Worm (Caenorhabditis elegans): Measurements from ENCODE around the gene gpd-3.

Gene gpd-3

DNA sequence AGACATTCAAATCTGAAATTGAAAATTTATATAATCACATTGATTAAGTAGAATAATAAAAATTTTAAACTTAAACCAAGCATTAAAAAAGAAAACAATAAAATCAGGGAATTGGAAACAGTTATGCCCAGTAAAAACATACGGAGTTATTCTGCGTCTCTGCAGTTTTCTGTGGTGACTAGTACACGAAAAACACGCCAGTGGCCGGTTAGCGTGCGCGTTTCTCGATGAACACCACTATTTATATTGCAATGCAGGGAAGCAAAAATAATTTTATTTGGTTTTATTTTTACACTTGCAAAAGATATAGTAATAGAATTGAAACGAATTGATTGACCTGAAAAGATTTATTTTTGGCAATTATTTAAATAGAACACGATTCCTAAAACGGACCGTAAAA, 13.3 kb downstream of the gpd-3 start, which contains the start of gene sec-3 (continued):
- TF ChIP-seq C08G9.2 (tag; optimal IDR thresholded peaks at IDR 0.05), result no peak
- peak; percentile 78 for TF ChIP-seq nfya-1 (tag; optimal IDR thresholded peaks at IDR 0.05)
- TF ChIP-seq sdc-2 (tag; optimal IDR thresholded peaks at IDR 0.05), result peak; percentile 77
- TF ChIP-seq fax-1 (tag; optimal IDR thresholded peaks at IDR 0.05), result peak; percentile 18
- no peak for TF ChIP-seq mec-3 (tag; optimal IDR thresholded peaks at IDR 0.05; ENCODE audit: borderline replicate concordance)
- peak; percentile 42; the same call in 1 of the 2 replicates for TF ChIP-seq sox-2 (GFP tag; IDR thresholded peaks at IDR 0.05)
- TF ChIP-seq elt-4 (tag; optimal IDR thresholded peaks at IDR 0.05), result no peak
- TF ChIP-seq ceh-19 (GFP tag; optimal IDR thresholded peaks at IDR 0.05), result peak; percentile 69
- no peak for TF ChIP-seq ceh-6 (GFP tag; optimal IDR thresholded peaks at IDR 0.05)
- TF ChIP-seq ceh-30 (tag; optimal IDR thresholded peaks at IDR 0.05), result peak; percentile 41
- TF ChIP-seq K09A11.1 (tag; optimal IDR thresholded peaks at IDR 0.05; ENCODE audit: insufficient read depth), result no peak
- no peak for TF ChIP-seq hlh-13 (GFP tag; optimal IDR thresholded peaks at IDR 0.05)
- peak; percentile 37 for TF ChIP-seq gmeb-2 (tag; optimal IDR thresholded peaks at IDR 0.05)
- no peak for TF ChIP-seq ceh-9 (tag; optimal IDR thresholded peaks at IDR 0.05)
- TF ChIP-seq lin-11 (tag; optimal IDR thresholded peaks at IDR 0.05), result peak; percentile 51
- peak; percentile 7 for TF ChIP-seq unc-55 (GFP tag; optimal IDR thresholded peaks at IDR 0.05)
- no peak for TF ChIP-seq ahr-1 (tag; optimal IDR thresholded peaks at IDR 0.05)
- no peak for TF ChIP-seq ceh-24 (tag; optimal IDR thresholded peaks at IDR 0.05)
- 0 out of 2 replicates have a peak, but pooled peaks have one; percentile 54 for TF ChIP-seq ceh-45 (GFP tag; IDR thresholded peaks at IDR 0.05)
- TF ChIP-seq nhr-232 (tag; optimal IDR thresholded peaks at IDR 0.05), result no peak
- no peak for TF ChIP-seq ttx-3 (tag; optimal IDR thresholded peaks at IDR 0.05)
- TF ChIP-seq Y22D7AL.16 (tag; optimal IDR thresholded peaks at IDR 0.05), result peak; percentile 43
- peak; percentile 21 for TF ChIP-seq dmd-4 (tag; optimal IDR thresholded peaks at IDR 0.05; ENCODE audit: borderline replicate concordance)
- TF ChIP-seq ceh-14 (tag; optimal IDR thresholded peaks at IDR 0.05), result peak; percentile 53
- peak; percentile 48 for TF ChIP-seq C38D4.7 (GFP tag; optimal IDR thresholded peaks at IDR 0.05)
- TF ChIP-seq pag-3 (tag; optimal IDR thresholded peaks at IDR 0.05; ENCODE audit: borderline replicate concordance), result no peak
- no peak for TF ChIP-seq K02D7.2 (tag; optimal IDR thresholded peaks at IDR 0.05)
- TF ChIP-seq elt-2 (tag; optimal IDR thresholded peaks at IDR 0.05), result peak; percentile 63
- TF ChIP-seq npax-4 (tag; optimal IDR thresholded peaks at IDR 0.05), result no peak
- peak; percentile 28 for TF ChIP-seq syd-9 (tag; optimal IDR thresholded peaks at IDR 0.05)
- TF ChIP-seq unc-3 (GFP tag; conservative IDR thresholded peaks at IDR 0.05), result no peak
- TF ChIP-seq unc-3 (tag; optimal IDR thresholded peaks at IDR 0.05), result peak; percentile 38
- TF ChIP-seq ceh-22 (tag; optimal IDR thresholded peaks at IDR 0.05), result no peak
- TF ChIP-seq unc-86 (tag; optimal IDR thresholded peaks at IDR 0.05), result peak; percentile 47
- TF ChIP-seq unc-42 (tag; optimal IDR thresholded peaks at IDR 0.05), result peak; percentile 64

ce11 chrX:3094304-3094703, 18.8 kb downstream of the gpd-3 start, which contains the start of gene wrt-2:
Gene wrt-2 (minus strand): TSS chrX:3094349.
- TF ChIP-seq ttx-3 (tag; optimal IDR thresholded peaks at IDR 0.05), result no peak
- TF ChIP-seq pha-2 (tag; optimal IDR thresholded peaks at IDR 0.05), result no peak
- TF ChIP-seq ceh-45 (GFP tag; IDR thresholded peaks at IDR 0.05), result no peak
- TF ChIP-seq ceh-6 (GFP tag; optimal IDR thresholded peaks at IDR 0.05), result no peak
- TF ChIP-seq sox-2 (GFP tag; IDR thresholded peaks at IDR 0.05), result no peak
- TF ChIP-seq npax-4 (tag; optimal IDR thresholded peaks at IDR 0.05), result no peak
- no peak for TF ChIP-seq zip-5 (tag; optimal IDR thresholded peaks at IDR 0.05)
- TF ChIP-seq ceh-9 (tag; optimal IDR thresholded peaks at IDR 0.05), result no peak
- TF ChIP-seq F13H6.1 (tag; optimal IDR thresholded peaks at IDR 0.05), result no peak
- TF ChIP-seq odd-2 (tag; optimal IDR thresholded peaks at IDR 0.05), result no peak
- TF ChIP-seq unc-55 (GFP tag; optimal IDR thresholded peaks at IDR 0.05), result no peak
- no peak for TF ChIP-seq Y22D7AL.16 (tag; optimal IDR thresholded peaks at IDR 0.05)
- no peak for TF ChIP-seq ets-4 (tag; optimal IDR thresholded peaks at IDR 0.05)
- no peak for TF ChIP-seq nhr-232 (tag; optimal IDR thresholded peaks at IDR 0.05)
- no peak for TF ChIP-seq sox-4 (tag; optimal IDR thresholded peaks at IDR 0.05)
- no peak for TF ChIP-seq C08G9.2 (tag; optimal IDR thresholded peaks at IDR 0.05)
- no peak for TF ChIP-seq hlh-15 (tag; optimal IDR thresholded peaks at IDR 0.05)

Data from whole organism, late embryonic.